Worm (Caenorhabditis elegans) whole organism, L4 larva: ENCODE measurements around the gene plp-1.

Experiments used
- D1046.2 ChIP-seq: fragments of 200-800 bp; sonication (Bioruptor generic); IDR thresholded peaks from 2 replicates; pipeline ENCODE4 v1.3.6; 2022; ENCODE audit warnings: missing genetic modification characterization, missing compliant biosample characterization
- F26F4.8 ChIP-seq: fragments of 200-800 bp; sonication (Bioruptor generic); conservative IDR thresholded peaks from 2 replicates; pipeline ENCODE4 v1.3.6; 2022; ENCODE audit warnings: missing genetic modification characterization, missing compliant biosample characterization
- F37D6.2 ChIP-seq: sonication (generic microtip); optimal IDR thresholded peaks from 2 replicates; lab custom pipeline; 2016; ENCODE audit warnings: mild to moderate bottlenecking, missing genetic modification characterization, missing compliant biosample characterization
- T20F7.1 ChIP-seq: fragments of 200-800 bp; sonication (Bioruptor generic); optimal IDR thresholded peaks from 2 replicates; lab custom pipeline; 2018; ENCODE audit warnings: mild to moderate bottlenecking, missing genetic modification characterization, missing compliant biosample characterization
- T26A8.4 ChIP-seq: fragments of 200-800 bp; sonication (Bioruptor generic); IDR thresholded peaks from 2 replicates; pipeline ENCODE4 v1.3.6; 2022; ENCODE audit warnings: missing genetic modification characterization, missing compliant biosample characterization
- Y48G9A.11 ChIP-seq: fragments of 200-800 bp; sonication (Bioruptor generic); IDR thresholded peaks from 2 replicates; pipeline ENCODE4 v1.3.6; 2022; ENCODE audit warnings: missing genetic modification reagents, missing genetic modification characterization, missing compliant biosample characterization
- aha-1 ChIP-seq: fragments of 150-350 bp; peaks from one replicate; lab custom pipeline; 2014; ENCODE audit warnings: missing biosample characterization, missing genetic modification characterization
- aly-2 ChIP-seq: sonication (generic microtip); optimal IDR thresholded peaks from 2 replicates; lab custom pipeline; 2018; ENCODE audit warnings: missing biosample characterization, missing genetic modification characterization
- ceh-82 ChIP-seq: sonication (generic microtip); optimal IDR thresholded peaks from 2 replicates; lab custom pipeline; 2017; ENCODE audit warnings: missing biosample characterization, missing genetic modification characterization
- ces-1 ChIP-seq: fragments of 150-350 bp; sonication (generic microtip); optimal IDR thresholded peaks from 4 replicates; lab custom pipeline; 2014; ENCODE audit warnings: missing biosample characterization, missing genetic modification reagents, missing genetic modification characterization
- cey-2 ChIP-seq: sonication (generic microtip); optimal IDR thresholded peaks from 3 replicates; lab custom pipeline; 2017; ENCODE audit warnings: missing genetic modification characterization, mild to moderate bottlenecking, missing compliant biosample characterization, antibody characterized with exemption, borderline replicate concordance; ENCODE audit not compliant: insufficient read depth
- ctbp-1 ChIP-seq: fragments of 200-800 bp; sonication (Bioruptor generic); IDR thresholded peaks from 2 replicates; pipeline ENCODE4 v1.3.6; 2022; ENCODE audit warnings: missing genetic modification reagents, missing genetic modification characterization, missing compliant biosample characterization
- daf-12 ChIP-seq: fragments of 150-350 bp; optimal IDR thresholded peaks from 2 replicates; lab custom pipeline; 2014; ENCODE audit warnings: missing biosample characterization, missing genetic modification reagents, missing genetic modification characterization
- daf-8 ChIP-seq: fragments of 200-800 bp; sonication (Bioruptor generic); IDR thresholded peaks from 2 replicates; pipeline ENCODE4 v1.3.6; 2022; ENCODE audit warnings: missing genetic modification characterization, missing compliant biosample characterization
- dmd-9 ChIP-seq: fragments of 200-800 bp; sonication (Bioruptor generic); IDR thresholded peaks from 2 replicates; pipeline ENCODE4 v1.3.6; 2022; ENCODE audit warnings: missing genetic modification reagents, missing genetic modification characterization, missing compliant biosample characterization
- dpl-1 ChIP-seq: fragments of 150-350 bp; optimal IDR thresholded peaks from 2 replicates; lab custom pipeline; 2014; ENCODE audit warnings: missing biosample characterization, missing genetic modification reagents, missing genetic modification characterization
- duxl-1 ChIP-seq: sonication (generic microtip); optimal IDR thresholded peaks from 2 replicates; lab custom pipeline; 2016; ENCODE audit warnings: mild to moderate bottlenecking, missing genetic modification characterization, moderate library complexity, missing compliant biosample characterization; ENCODE audit not compliant: poor library complexity
- dve-1 ChIP-seq: sonication (generic microtip); optimal IDR thresholded peaks from 2 replicates; lab custom pipeline; 2017; ENCODE audit warnings: antibody characterized with exemption, mild to moderate bottlenecking, missing genetic modification characterization, missing compliant biosample characterization; ENCODE audit not compliant: insufficient read depth
- egl-27 ChIP-seq: sonication (generic microtip); optimal IDR thresholded peaks from 3 replicates; lab custom pipeline; 2017; ENCODE audit warnings: missing biosample characterization, missing genetic modification reagents, missing genetic modification characterization
- hmg-1.1 ChIP-seq: fragments of 200-800 bp; sonication (Bioruptor generic); IDR thresholded peaks from 2 replicates; pipeline ENCODE4 v1.3.6; 2022; ENCODE audit warnings: missing genetic modification reagents, missing genetic modification characterization, missing compliant biosample characterization
- lim-7 ChIP-seq: fragments of 200-800 bp; sonication (Bioruptor generic); IDR thresholded peaks from 2 replicates; pipeline ENCODE4 v1.3.6; 2022; ENCODE audit warnings: missing genetic modification characterization, missing compliant biosample characterization
- lin-15B ChIP-seq: fragments of 150-350 bp; sonication (generic microtip); optimal IDR thresholded peaks from 3 replicates; lab custom pipeline; 2014; ENCODE audit warnings: missing biosample characterization, missing genetic modification characterization
- lin-38 ChIP-seq: fragments of 200-800 bp; sonication (Bioruptor generic); IDR thresholded peaks from 2 replicates; pipeline ENCODE4 v1.3.6; 2022; ENCODE audit warnings: missing genetic modification reagents, missing genetic modification characterization, missing compliant biosample characterization
- lin-39 ChIP-seq: fragments of 150-350 bp; optimal IDR thresholded peaks from 2 replicates; lab custom pipeline; 2014; ENCODE audit warnings: missing biosample characterization, missing genetic modification reagents, missing genetic modification characterization
- lsy-2 ChIP-seq, 2 experiments: fragments of 150-350 bp in 1 of 2; sonication (generic microtip) in 1 of 2; optimal IDR thresholded peaks; 2 replicates each; lab custom pipeline; 2014 to 2017; ENCODE audit warnings: missing biosample characterization in 2 of 2, missing genetic modification characterization in 2 of 2
- mdl-1 ChIP-seq, 2 experiments: fragments of 150-350 bp in 1 of 2; sonication (generic microtip) in 1 of 2; optimal IDR thresholded peaks; 2 replicates each; lab custom pipeline; 2014 to 2017; ENCODE audit warnings: missing biosample characterization in 2 of 2, missing genetic modification characterization in 2 of 2
- mes-2 ChIP-seq: sonication (generic microtip); optimal IDR thresholded peaks from 2 replicates; lab custom pipeline; 2016; ENCODE audit warnings: missing genotype, mild to moderate bottlenecking, missing genetic modification characterization, missing compliant biosample characterization; ENCODE audit not compliant: poor library complexity, severe bottlenecking
- mxl-3 ChIP-seq: fragments of 200-800 bp; sonication (Bioruptor generic); optimal IDR thresholded peaks from 2 replicates; lab custom pipeline; 2018; ENCODE audit warnings: mild to moderate bottlenecking, missing genetic modification characterization, missing compliant biosample characterization
- nhr-111 ChIP-seq: fragments of 200-800 bp; sonication (Bioruptor generic); optimal IDR thresholded peaks from 2 replicates; lab custom pipeline; 2018; ENCODE audit warnings: mild to moderate bottlenecking, missing genetic modification characterization, missing compliant biosample characterization
- nhr-28 ChIP-seq: fragments of 150-350 bp; optimal IDR thresholded peaks from 2 replicates; lab custom pipeline; 2014; ENCODE audit warnings: missing biosample characterization, missing genetic modification characterization
- nhr-42 ChIP-seq: fragments of 200-800 bp; sonication (Bioruptor generic); IDR thresholded peaks from 2 replicates; pipeline ENCODE4 v1.3.6; 2022; ENCODE audit warnings: missing genetic modification characterization, missing compliant biosample characterization
- nhr-48 ChIP-seq: sonication (generic microtip); optimal IDR thresholded peaks from 2 replicates; lab custom pipeline; 2016; ENCODE audit warnings: mild to moderate bottlenecking, missing genetic modification characterization, missing compliant biosample characterization
- pha-4 ChIP-seq, 2 experiments: fragments of 150-350 bp in 1 of 2; fragments of 200-800 bp in 1 of 2; sonication (Bioruptor generic) in 1 of 2; IDR thresholded peaks in 1 of 2; optimal IDR thresholded peaks in 1 of 2; 2 replicates each; pipeline versions ENCODE4 v1.3.6 to Lab custom; 2014 to 2022; ENCODE audit warnings: missing genetic modification characterization in 2 of 2, missing genetic modification reagents in 2 of 2, missing biosample characterization in 1 of 2, missing compliant biosample characterization in 1 of 2
- rbr-2 ChIP-seq: sonication (generic microtip); optimal IDR thresholded peaks from 2 replicates; lab custom pipeline; 2016; ENCODE audit warnings: missing genotype, missing genetic modification characterization, missing compliant biosample characterization
- sdz-12 ChIP-seq: fragments of 200-800 bp; sonication (Bioruptor generic); optimal IDR thresholded peaks from 2 replicates; lab custom pipeline; 2018; ENCODE audit warnings: mild to moderate bottlenecking, missing genetic modification characterization, missing compliant biosample characterization
- set-16 ChIP-seq: fragments of 200-800 bp; sonication (Bioruptor generic); IDR thresholded peaks from 2 replicates; pipeline ENCODE4 v1.3.6; 2022; ENCODE audit warnings: missing genetic modification reagents, missing genetic modification characterization, missing compliant biosample characterization
- skn-1 ChIP-seq: fragments of 150-350 bp; optimal IDR thresholded peaks from 2 replicates; lab custom pipeline; 2014; ENCODE audit warnings: missing biosample characterization, missing genetic modification characterization
- spr-3 ChIP-seq: fragments of 200-800 bp; sonication (Bioruptor generic); optimal IDR thresholded peaks from 2 replicates; lab custom pipeline; 2018; ENCODE audit warnings: mild to moderate bottlenecking, missing genetic modification characterization, missing compliant biosample characterization
- tra-1 ChIP-seq: fragments of 200-800 bp; sonication (Bioruptor generic); IDR thresholded peaks from 2 replicates; pipeline ENCODE4 v1.3.6; 2022; ENCODE audit warnings: missing genetic modification reagents, missing genetic modification characterization, missing compliant biosample characterization
- unc-62 ChIP-seq, 3 experiments: fragments of 150-350 bp in 1 of 3; sonication (generic microtip); optimal IDR thresholded peaks in 2 of 3; peaks in 1 of 3; 1 replicate in 1 of 3; 2 replicates in 2 of 3; lab custom pipeline; 2014 to 2017; ENCODE audit warnings: missing biosample characterization in 3 of 3, missing genetic modification characterization in 3 of 3, missing genetic modification reagents in 3 of 3, missing genotype in 1 of 3
- zag-1 ChIP-seq: fragments of 150-350 bp; optimal IDR thresholded peaks from 2 replicates; lab custom pipeline; 2014; ENCODE audit warnings: missing biosample characterization, missing genetic modification characterization

plp-1 gene

ce11 chrIV:7620450-7620849 lies 12.7 kb upstream of the plp-1 start:
- no peak for TF ChIP-seq tra-1 (GFP tag; lab: Robert Waterston, UW)
- TF ChIP-seq mes-2 = peak; percentile 26
- no peak for TF ChIP-seq cey-2 (tag; lab: Kevin White, UChicago)
- no peak for TF ChIP-seq mdl-1 (tag; optimal IDR thresholded peaks at IDR 0.05; lab: Kevin White, UChicago)
- no peak for TF ChIP-seq lsy-2 (tag; optimal IDR thresholded peaks at IDR 0.05; lab: Kevin White, UChicago)
- TF ChIP-seq daf-8 (GFP tag; lab: Robert Waterston, UW) = no peak
- no peak for TF ChIP-seq mxl-3 (GFP tag; lab: Kevin White, UChicago)
- peak; percentile 7 for TF ChIP-seq aha-1 (tag; lab: Kevin White, UChicago)
- no peak for TF ChIP-seq lin-39 (tag; lab: Kevin White, UChicago)
- TF ChIP-seq unc-62 (GFP tag; optimal IDR thresholded peaks at IDR 0.05 in 1 of 2; lab: Kevin White, UChicago) = peak in 1 of 2 experiments; percentile 82
- TF ChIP-seq unc-62 (tag; optimal IDR thresholded peaks at IDR 0.05; lab: Kevin White, UChicago) = no peak

- TF ChIP-seq unc-62 (GFP tag; optimal IDR thresholded peaks at IDR 0.05 in 1 of 2; lab: Kevin White, UChicago) = peak in 1 of 2 experiments; percentile 95
- no peak for TF ChIP-seq unc-62 (tag; optimal IDR thresholded peaks at IDR 0.05; lab: Kevin White, UChicago)
- no peak for TF ChIP-seq dmd-9 (GFP tag; lab: Robert Waterston, UW)
These were observed 10.1 kb upstream of the plp-1 start for ce11 chrIV:7623078-7623477.

ce11 chrIV:7623868-7624267 lies 9.3 kb upstream of the plp-1 start:
- peak; percentile 35 for TF ChIP-seq aly-2 (tag; lab: Kevin White, UChicago)
- no peak for TF ChIP-seq ces-1 (GFP tag; lab: Kevin White, UChicago)
- TF ChIP-seq lsy-2 (tag; optimal IDR thresholded peaks at IDR 0.05; lab: Kevin White, UChicago) = peak in 1 of 2 experiments; percentile 37
- TF ChIP-seq sdz-12 (GFP tag; lab: Kevin White, UChicago) = no peak
- TF ChIP-seq daf-12 = no peak
- no peak for TF ChIP-seq hmg-1.1
- TF ChIP-seq unc-62 (GFP tag; optimal IDR thresholded peaks at IDR 0.05 in 1 of 2; lab: Kevin White, UChicago) = peak in 1 of 2 experiments; percentile 86
- no peak for TF ChIP-seq unc-62 (tag; optimal IDR thresholded peaks at IDR 0.05; lab: Kevin White, UChicago)
- TF ChIP-seq F37D6.2 (tag; lab: Kevin White, UChicago) = peak; percentile 10
- TF ChIP-seq ctbp-1 (GFP tag; lab: Robert Waterston, UW) = no peak
- no peak for TF ChIP-seq set-16
- no peak for TF ChIP-seq F26F4.8 (GFP tag; lab: Robert Waterston, UW)
- no peak for TF ChIP-seq spr-3
- TF ChIP-seq T26A8.4 = no peak
- TF ChIP-seq, all 104 proteins: peak for 4

- TF ChIP-seq nhr-111 (GFP tag; lab: Kevin White, UChicago) (no peak), aha-1 (tag; lab: Kevin White, UChicago) (peak; percentile 48), lim-7 (no peak), skn-1 (tag; lab: Kevin White, UChicago) (no peak)
These were observed 4.2 kb upstream of the plp-1 start, which contains the start of gene F45E4.5 for ce11 chrIV:7628942-7629341. TSS of gene F45E4.5 (minus strand) at chrIV:7629042.

ce11 chrIV:7632535-7632934 lies 625 bp upstream of the plp-1 start, which contains the start of gene F45E4.6:
TSS of gene F45E4.6 (minus strand) at chrIV:7632548.
- TF ChIP-seq zag-1 (no peak), mes-2 (peak; percentile 69), skn-1 (tag; lab: Kevin White, UChicago) (no peak), rbr-2 (tag; lab: Kevin White, UChicago) (no peak), D1046.2 (GFP tag; lab: Robert Waterston, UW) (no peak), ceh-82 (no peak), nhr-28 (tag; lab: Kevin White, UChicago) (no peak), duxl-1 (tag; lab: Kevin White, UChicago) (no peak), dve-1 (tag; lab: Kevin White, UChicago) (no peak), nhr-48 (tag; lab: Kevin White, UChicago) (no peak), set-16 (no peak), egl-27 (no peak), nhr-42 (GFP tag; lab: Robert Waterston, UW) (no peak), lin-15B (tag; lab: Kevin White, UChicago) (no peak), pha-4 (GFP tag; IDR thresholded peaks at IDR 0.05; lab: Robert Waterston, UW) (no peak), pha-4 (tag; optimal IDR thresholded peaks at IDR 0.05; lab: Kevin White, UChicago) (no peak), Y48G9A.11 (no peak), dpl-1 (peak; percentile 93), T20F7.1 (GFP tag; lab: Kevin White, UChicago) (peak; percentile 57), lin-39 (tag; lab: Kevin White, UChicago) (no peak), lin-38 (GFP tag; lab: Robert Waterston, UW) (0 out of 2 replicates have a peak, but pooled peaks have one; percentile 23), daf-8 (GFP tag; lab: Robert Waterston, UW) (no peak)
